Fruit fly (Drosophila melanogaster) whole organism, adult: ENCODE measurements around the gene CG13907.

Source experiments
- CG11617 ChIP-seq: fragments of 200-800 bp; sonication (Bioruptor generic); optimal IDR thresholded peaks from 2 replicates; lab custom pipeline; 2017; ENCODE audit warnings: mild to moderate bottlenecking, missing biosample characterization, missing genetic modification reagents, missing genetic modification characterization
- CG12768 ChIP-seq: fragments of 200-800 bp; sonication (Bioruptor generic); optimal IDR thresholded peaks from 2 replicates; lab custom pipeline; 2017; ENCODE audit warnings: missing biosample characterization, missing genetic modification characterization, mild to moderate bottlenecking, moderate library complexity, missing genetic modification reagents
- CG14711 ChIP-seq: fragments of 200-800 bp; sonication (Bioruptor generic); optimal IDR thresholded peaks from 2 replicates; lab custom pipeline; 2018; ENCODE audit warnings: missing biosample characterization, mild to moderate bottlenecking, missing genetic modification characterization, moderate library complexity
- CG1620 ChIP-seq: fragments of 200-800 bp; sonication (Bioruptor generic); optimal IDR thresholded peaks from 2 replicates; lab custom pipeline; 2016; ENCODE audit warnings: missing biosample characterization, missing genetic modification characterization
- CG33017 ChIP-seq: fragments of 200-800 bp; sonication (Bioruptor generic); optimal IDR thresholded peaks from 2 replicates; lab custom pipeline; 2018; ENCODE audit warnings: missing biosample characterization, mild to moderate bottlenecking, missing genetic modification characterization, moderate library complexity
- CG5204 ChIP-seq: fragments of 200-800 bp; sonication (Bioruptor generic); optimal IDR thresholded peaks from 2 replicates; lab custom pipeline; 2016; ENCODE audit warnings: missing biosample characterization, missing genetic modification characterization
- CG7045 ChIP-seq: fragments of 200-800 bp; sonication (Bioruptor generic); optimal IDR thresholded peaks from 2 replicates; lab custom pipeline; 2017; ENCODE audit warnings: missing biosample characterization, mild to moderate bottlenecking, missing genetic modification characterization
- CG7101 ChIP-seq: fragments of 200-800 bp; sonication (Bioruptor generic); optimal IDR thresholded peaks from 2 replicates; lab custom pipeline; 2018; ENCODE audit warnings: missing biosample characterization, mild to moderate bottlenecking, missing genetic modification characterization, moderate library complexity
- Clk ChIP-seq: fragments of 200-800 bp; sonication (Bioruptor generic); optimal IDR thresholded peaks from 2 replicates; lab custom pipeline; 2017; ENCODE audit warnings: missing biosample characterization, missing genetic modification characterization
- Crg-1 ChIP-seq: fragments of 200-800 bp; sonication (Bioruptor generic); optimal IDR thresholded peaks from 2 replicates; lab custom pipeline; 2016; ENCODE audit warnings: missing biosample characterization, missing genetic modification characterization
- Hr96 ChIP-seq: fragments of 200-800 bp; sonication (Bioruptor generic); optimal IDR thresholded peaks from 2 replicates; lab custom pipeline; 2016; ENCODE audit warnings: missing biosample characterization, missing genetic modification characterization
- Mnt ChIP-seq: fragments of 200-800 bp; sonication (Bioruptor generic); optimal IDR thresholded peaks from 2 replicates; lab custom pipeline; 2016; ENCODE audit warnings: missing biosample characterization, mild to moderate bottlenecking, missing genetic modification characterization
- bab1 ChIP-seq: fragments of 200-800 bp; sonication (Bioruptor generic); optimal IDR thresholded peaks from 3 replicates; lab custom pipeline; 2019; ENCODE audit warnings: missing biosample characterization, mild to moderate bottlenecking, missing genetic modification characterization, moderate library complexity
- cic ChIP-seq: fragments of 200-800 bp; sonication (Bioruptor generic); optimal IDR thresholded peaks from 2 replicates; lab custom pipeline; 2017; ENCODE audit warnings: missing biosample characterization, mild to moderate bottlenecking, missing genetic modification characterization, moderate library complexity
- cnc ChIP-seq, 2 experiments: fragments of >200 bp; optimal IDR thresholded peaks; 2 replicates each; lab custom pipeline; 2017
- kay ChIP-seq: fragments of 200-800 bp; sonication (Bioruptor generic); peaks from one replicate; lab custom pipeline; 2016; ENCODE audit warnings: missing biosample characterization, missing genetic modification characterization, borderline replicate concordance
- ovo ChIP-seq: fragments of 200-800 bp; sonication (Bioruptor generic); optimal IDR thresholded peaks from 2 replicates; lab custom pipeline; 2016; ENCODE audit warnings: missing biosample characterization, missing genetic modification characterization
- pad ChIP-seq: fragments of 200-800 bp; sonication (Bioruptor generic); optimal IDR thresholded peaks from 3 replicates; lab custom pipeline; 2017; ENCODE audit warnings: missing biosample characterization, missing genetic modification characterization, mild to moderate bottlenecking, moderate library complexity, missing genetic modification reagents
- tj ChIP-seq: fragments of 200-800 bp; sonication (Bioruptor generic); optimal IDR thresholded peaks from 3 replicates; lab custom pipeline; 2017; ENCODE audit warnings: missing biosample characterization, mild to moderate bottlenecking, missing genetic modification characterization, moderate library complexity
- toe ChIP-seq: fragments of 200-800 bp; sonication (Bioruptor generic); optimal IDR thresholded peaks from 2 replicates; lab custom pipeline; 2016; ENCODE audit warnings: missing biosample characterization, missing genetic modification characterization

Gene CG13907

DNA sequence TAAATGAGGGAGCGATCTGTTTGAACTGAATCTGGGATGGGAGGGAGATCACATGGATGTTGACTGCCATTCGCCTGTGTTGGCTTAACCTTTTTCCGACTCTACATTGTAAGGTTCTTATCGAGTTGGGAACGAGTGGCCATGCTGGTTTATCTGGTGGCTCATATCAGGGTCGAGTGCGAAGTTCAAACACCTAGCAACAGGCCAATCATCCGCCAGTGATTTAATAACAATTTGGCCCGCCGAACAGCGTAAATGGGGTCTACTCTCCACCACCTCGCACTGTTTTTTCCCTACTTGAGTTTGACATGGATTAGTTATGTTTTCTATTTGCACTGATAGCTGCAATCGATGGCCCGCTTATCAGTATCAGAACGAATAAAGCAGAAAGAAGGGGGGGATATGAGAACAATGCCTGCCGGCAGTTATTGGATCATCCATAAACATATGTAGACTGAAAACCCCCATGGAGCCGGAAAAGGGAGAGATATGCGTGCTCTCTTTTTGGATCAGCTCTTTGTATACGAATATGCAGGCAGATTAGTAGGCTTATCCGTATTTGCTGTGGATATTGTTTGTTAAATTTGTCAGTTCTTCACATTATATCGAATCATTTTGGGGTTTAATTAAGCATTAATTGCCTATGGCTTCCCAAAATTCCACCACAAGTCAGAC is 5.7 kb upstream of the CG13907 start:
- TF ChIP-seq CG1620 (GFP tag; lab: Kevin White, UChicago) (no peak), CG7045 (GFP tag; lab: Kevin White, UChicago) (peak; percentile 1), CG33017 (tag; lab: Kevin White, UChicago) (no peak), Hr96 (no peak), CG12768 (GFP tag; lab: Kevin White, UChicago) (peak; percentile 24), bab1 (GFP tag; lab: Kevin White, UChicago) (no peak), pad (GFP tag; lab: Kevin White, UChicago) (peak; percentile 7)

DNA sequence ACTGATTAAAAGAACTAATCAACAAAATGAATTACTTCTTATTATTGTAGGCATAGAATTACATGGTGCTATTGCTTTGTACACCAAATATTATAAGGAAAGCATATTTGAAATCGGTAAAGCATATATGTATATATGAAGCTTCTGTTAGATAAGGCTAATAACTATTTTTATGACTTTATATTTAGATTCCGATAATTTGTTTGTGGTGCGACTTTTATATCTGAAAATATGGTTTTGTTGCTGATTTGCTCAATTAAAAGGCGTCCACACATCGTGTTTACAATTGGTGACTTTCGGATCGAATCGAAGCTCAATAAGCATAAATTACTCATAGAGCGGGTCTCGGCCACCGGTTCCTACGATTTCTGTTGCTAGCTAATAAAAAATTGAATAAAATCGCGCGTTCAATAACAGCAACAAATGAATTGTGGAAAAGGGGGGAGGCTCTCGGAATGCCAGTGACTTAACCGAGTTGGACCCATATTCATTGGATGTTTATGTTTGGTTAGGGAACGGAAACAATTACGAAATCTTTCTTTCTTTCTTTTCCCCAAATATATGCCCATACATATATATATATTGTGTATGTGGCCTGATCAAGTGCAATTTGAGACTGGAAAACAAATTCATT is 3.9 kb upstream of the CG13907 start:
- peak; percentile 66 for TF ChIP-seq tj (GFP tag; lab: Kevin White, UChicago)
- no peak for TF ChIP-seq bab1 (GFP tag; lab: Kevin White, UChicago)

DNA sequence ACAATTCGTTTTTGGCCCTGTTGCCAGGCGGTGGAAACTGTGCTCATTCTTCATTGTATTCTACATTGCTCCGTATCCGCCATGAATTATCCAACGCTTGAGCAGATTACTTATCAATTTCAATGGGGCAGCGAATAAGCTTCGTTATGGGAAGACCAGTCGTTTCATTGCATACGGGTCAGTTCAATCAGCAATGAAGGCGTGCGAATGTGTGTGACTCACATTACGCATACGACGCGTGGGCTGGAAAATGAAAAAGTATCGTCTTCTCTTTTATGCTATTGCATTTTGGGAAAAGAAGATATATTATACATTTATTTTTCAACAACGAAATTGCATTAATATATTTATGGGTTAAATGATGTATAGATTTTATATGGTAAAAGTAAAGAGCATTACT is 3.2 kb upstream of the CG13907 start:
- TF ChIP-seq CG5204 (GFP tag; lab: Kevin White, UChicago) (no peak), bab1 (GFP tag; lab: Kevin White, UChicago) (no peak), CG1620 (GFP tag; lab: Kevin White, UChicago) (no peak), CG33017 (tag; lab: Kevin White, UChicago) (no peak), CG7101 (tag; lab: Kevin White, UChicago) (no peak), kay (GFP tag; lab: Kevin White, UChicago) (peak; percentile 79), CG11617 (GFP tag; lab: Kevin White, UChicago) (no peak)

DNA sequence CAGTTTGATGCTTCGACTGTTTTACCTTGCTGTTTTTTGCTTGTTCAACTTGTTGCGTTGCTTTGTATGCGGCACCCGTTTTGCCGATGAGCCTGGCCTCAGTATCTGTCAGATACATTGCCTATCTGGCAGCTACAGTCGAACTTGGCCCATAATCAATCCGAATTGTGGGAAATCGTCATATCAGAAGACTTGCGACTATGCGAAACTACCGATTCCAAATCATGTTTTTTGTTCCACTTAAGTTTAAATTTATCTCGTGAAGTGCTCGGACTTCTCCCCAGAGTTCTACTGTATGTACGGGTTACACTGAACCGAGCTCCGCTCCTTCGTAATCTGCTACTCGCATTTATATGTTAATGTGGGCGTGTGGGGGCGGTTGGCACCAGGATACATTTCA is 2.4 kb upstream of the CG13907 start:
- no peak for TF ChIP-seq CG33017 (tag; lab: Kevin White, UChicago)
- no peak for TF ChIP-seq cnc (optimal IDR thresholded peaks at IDR 0.05; lab: Kevin White, UChicago)
- TF ChIP-seq CG5204 (GFP tag; lab: Kevin White, UChicago) = no peak
- no peak for TF ChIP-seq CG7101 (tag; lab: Kevin White, UChicago)
- TF ChIP-seq CG14711 (tag; lab: Kevin White, UChicago) = no peak
- TF ChIP-seq tj (GFP tag; lab: Kevin White, UChicago) = no peak
- no peak for TF ChIP-seq Clk
- no peak for TF ChIP-seq Crg-1 (GFP tag; lab: Kevin White, UChicago)
- TF ChIP-seq CG7045 (GFP tag; lab: Kevin White, UChicago) = no peak
- no peak for TF ChIP-seq toe (GFP tag; lab: Kevin White, UChicago)
- TF ChIP-seq ovo = no peak
- no peak for TF ChIP-seq CG11617 (GFP tag; lab: Kevin White, UChicago)
- TF ChIP-seq Hr96 = no peak
- TF ChIP-seq kay (GFP tag; lab: Kevin White, UChicago) = no peak

DNA sequence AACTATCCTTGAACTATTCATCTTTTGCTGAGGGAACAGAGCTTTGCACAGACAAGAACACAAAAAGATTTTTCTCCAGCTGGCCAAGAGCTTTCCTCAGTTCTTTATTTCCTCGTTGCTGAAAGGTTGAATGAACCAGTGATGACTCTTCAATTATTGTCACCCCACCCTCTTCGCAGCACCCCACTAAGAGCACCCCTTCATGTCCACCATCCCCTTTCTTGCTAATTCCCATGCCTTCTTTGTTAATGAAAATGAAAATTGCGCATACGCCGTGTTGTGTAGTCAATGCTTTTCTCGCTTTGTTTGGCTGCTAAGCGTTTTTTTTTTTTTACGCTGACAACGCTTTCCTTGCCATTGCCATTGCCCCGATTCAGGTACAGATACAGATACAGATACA is 2.0 kb upstream of the CG13907 start:
- TF ChIP-seq Clk = no peak
- peak; percentile 83 for TF ChIP-seq tj (GFP tag; lab: Kevin White, UChicago)
- no peak for TF ChIP-seq kay (GFP tag; lab: Kevin White, UChicago)
- no peak for TF ChIP-seq cic (GFP tag; lab: Kevin White, UChicago)

DNA sequence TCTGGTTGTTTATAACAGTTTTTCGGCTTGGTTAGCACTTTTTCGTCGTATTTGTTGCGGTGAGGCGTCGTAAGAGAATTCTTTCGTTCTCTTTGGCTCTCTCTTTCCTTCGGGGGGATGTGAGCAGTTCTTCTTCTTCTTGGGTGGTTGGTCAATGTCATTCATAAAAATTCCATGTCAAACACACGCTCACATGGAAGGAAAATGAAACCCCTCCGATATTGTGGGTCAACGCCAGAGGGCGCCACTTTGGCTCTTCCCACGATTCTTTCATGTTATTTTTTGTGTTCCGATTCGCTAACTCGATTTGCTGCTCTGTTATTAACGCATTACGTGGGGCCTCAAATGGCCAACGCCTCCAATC is 1.1 kb upstream of the CG13907 start:
- TF ChIP-seq CG1620 (GFP tag; lab: Kevin White, UChicago) (no peak), tj (GFP tag; lab: Kevin White, UChicago) (peak; percentile 11), Crg-1 (GFP tag; lab: Kevin White, UChicago) (no peak)

DNA sequence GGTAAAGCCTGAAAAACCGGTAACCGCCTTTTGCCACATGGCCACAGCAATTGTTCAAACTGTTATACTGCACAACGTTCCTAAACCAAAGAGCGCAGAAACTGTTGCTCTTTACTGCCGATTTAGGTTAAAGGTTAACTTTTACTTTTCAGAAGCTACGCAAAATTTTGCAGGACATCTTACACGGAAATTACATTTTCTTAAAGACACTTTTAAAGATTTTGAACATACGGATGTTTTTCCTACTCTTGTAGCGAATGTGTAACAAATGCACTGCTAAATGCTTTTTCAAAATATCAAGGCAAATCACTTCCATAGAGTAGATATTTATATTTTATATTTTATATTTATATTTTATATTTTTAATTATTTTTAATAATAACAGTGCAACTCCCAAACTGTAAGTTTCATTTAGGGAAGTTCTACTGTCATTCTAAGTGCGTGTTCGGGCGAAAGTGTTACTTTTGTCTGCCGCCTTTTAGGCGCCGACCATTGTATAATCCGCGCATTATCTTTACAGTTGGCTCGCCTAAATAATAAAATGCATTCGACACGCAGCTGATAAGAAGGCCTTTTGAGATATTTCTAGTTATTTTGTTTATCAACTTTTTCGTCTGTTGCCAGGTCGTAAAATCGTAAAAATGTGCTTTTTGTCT is 551 bp upstream of the CG13907 start:
- no peak for TF ChIP-seq CG5204 (GFP tag; lab: Kevin White, UChicago)
- TF ChIP-seq pad (GFP tag; lab: Kevin White, UChicago) = no peak
- TF ChIP-seq Hr96 = no peak
- TF ChIP-seq Crg-1 (GFP tag; lab: Kevin White, UChicago) = no peak
- no peak for TF ChIP-seq bab1 (GFP tag; lab: Kevin White, UChicago)
- TF ChIP-seq toe (GFP tag; lab: Kevin White, UChicago) = no peak
- TF ChIP-seq CG11617 (GFP tag; lab: Kevin White, UChicago) = no peak
- TF ChIP-seq CG1620 (GFP tag; lab: Kevin White, UChicago) = no peak
- TF ChIP-seq kay (GFP tag; lab: Kevin White, UChicago) = peak; percentile 76
- no peak for TF ChIP-seq tj (GFP tag; lab: Kevin White, UChicago)
- TF ChIP-seq CG7045 (GFP tag; lab: Kevin White, UChicago) = peak; percentile 22
- no peak for TF ChIP-seq Mnt (GFP tag; lab: Kevin White, UChicago)
- no peak for TF ChIP-seq CG33017 (tag; lab: Kevin White, UChicago)
- TF ChIP-seq CG7101 (tag; lab: Kevin White, UChicago) = no peak
- TF ChIP-seq CG14711 (tag; lab: Kevin White, UChicago) = no peak
- no peak for TF ChIP-seq cic (GFP tag; lab: Kevin White, UChicago)
- TF ChIP-seq Clk = no peak
